Worm (Caenorhabditis elegans) whole organism, L2 larva: ENCODE data around the gene spp-13.

Source experiments
- R02D3.7 ChIP-seq: fragments of 150-350 bp; optimal IDR thresholded peaks from 2 replicates; lab custom pipeline; 2014; ENCODE audit warnings: missing biosample characterization, missing genetic modification characterization
- Y55F3AM.14 ChIP-seq: fragments of 200-800 bp; sonication (Bioruptor generic); optimal IDR thresholded peaks from 2 replicates; lab custom pipeline; 2018; ENCODE audit warnings: mild to moderate bottlenecking, missing genetic modification characterization, missing compliant biosample characterization
- ama-1 ChIP-seq: fragments of 150-350 bp; optimal IDR thresholded peaks from 2 replicates; lab custom pipeline; 2018; ENCODE audit warnings: inconsistent platforms
- zag-1 ChIP-seq: fragments of 150-350 bp; optimal IDR thresholded peaks from 2 replicates; lab custom pipeline; 2014; ENCODE audit warnings: missing biosample characterization, missing genetic modification characterization

DNA sequence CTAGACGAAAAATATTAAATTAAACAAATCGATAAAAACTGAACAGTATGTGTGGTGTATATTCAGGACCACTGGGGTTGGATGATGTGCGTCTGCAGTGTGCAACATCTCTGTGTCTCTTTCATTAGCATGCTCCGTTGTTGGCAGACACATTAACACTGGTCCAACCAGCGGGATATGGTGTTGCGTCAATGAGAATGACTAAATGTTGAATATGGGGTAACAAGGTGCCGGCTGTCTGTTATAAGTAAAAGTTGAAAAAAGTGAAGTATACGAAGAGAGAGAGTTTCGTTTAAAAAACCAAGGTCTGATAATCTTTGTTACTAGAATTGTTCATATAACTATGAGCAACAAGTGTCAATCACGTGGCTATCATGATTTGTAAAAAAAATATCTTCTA is 1.5 kb downstream of the spp-13 start, which contains the start of gene ced-8:
- no peak for TF ChIP-seq zag-1
- no peak for TF ChIP-seq R02D3.7 (tag; lab: Kevin White, UChicago)
- TF ChIP-seq ama-1 (lab: Kevin White, UChicago), result no peak
- no peak for TF ChIP-seq Y55F3AM.14 (GFP tag; lab: Kevin White, UChicago)
